Worm (Caenorhabditis elegans): ENCODE measurements around the gene elb-1.

- no peak for TF ChIP-seq ama-1 (optimal IDR thresholded peaks at IDR 0.05)
- TF ChIP-seq elt-1 (tag; optimal IDR thresholded peaks at IDR 0.05): no peak
- no peak for TF ChIP-seq ztf-11 (tag; optimal IDR thresholded peaks at IDR 0.05)
- TF ChIP-seq nhr-25 (tag; optimal IDR thresholded peaks at IDR 0.05): no peak
- no peak for TF ChIP-seq snpc-4 (tag; optimal IDR thresholded peaks at IDR 0.05)
- no peak for TF ChIP-seq egl-27 (tag; optimal IDR thresholded peaks at IDR 0.05)
These were observed 22.9 kb upstream of the elb-1 start for ce11 chrIII:11742191-11742590.
